Worm (Caenorhabditis elegans) whole organism, L2 larva: ENCODE results near the gene figl-1.

Experiments used
- C34F6.9 ChIP-seq: fragments of 150-350 bp; optimal IDR thresholded peaks from 2 replicates; lab custom pipeline; 2014; ENCODE audit warnings: missing biosample characterization, missing genetic modification characterization
- R02D3.7 ChIP-seq: fragments of 150-350 bp; optimal IDR thresholded peaks from 2 replicates; lab custom pipeline; 2014; ENCODE audit warnings: missing biosample characterization, missing genetic modification characterization
- Y55F3AM.14 ChIP-seq: fragments of 200-800 bp; sonication (Bioruptor generic); optimal IDR thresholded peaks from 2 replicates; lab custom pipeline; 2018; ENCODE audit warnings: mild to moderate bottlenecking, missing genetic modification characterization, missing compliant biosample characterization
- aly-2 ChIP-seq: fragments of 150-350 bp; optimal IDR thresholded peaks from 2 replicates; lab custom pipeline; 2014; ENCODE audit warnings: missing biosample characterization, missing genetic modification characterization
- ama-1 ChIP-seq: fragments of 150-350 bp; optimal IDR thresholded peaks from 2 replicates; lab custom pipeline; 2018; ENCODE audit warnings: inconsistent platforms
- blmp-1 ChIP-seq: sonication (generic microtip); optimal IDR thresholded peaks from 2 replicates; lab custom pipeline; 2017; ENCODE audit warnings: missing genetic modification characterization, mild to moderate bottlenecking, missing compliant biosample characterization, antibody characterized with exemption, moderate library complexity; ENCODE audit not compliant: insufficient read depth
- ceh-16 ChIP-seq: fragments of 150-350 bp; optimal IDR thresholded peaks from 2 replicates; lab custom pipeline; 2014; ENCODE audit warnings: missing biosample characterization, missing genetic modification characterization
- ceh-82 ChIP-seq: fragments of 150-350 bp; optimal IDR thresholded peaks from 2 replicates; lab custom pipeline; 2014; ENCODE audit warnings: missing biosample characterization, missing genetic modification characterization
- dmd-4 ChIP-seq: sonication (generic microtip); optimal IDR thresholded peaks from 2 replicates; lab custom pipeline; 2017; ENCODE audit warnings: missing biosample characterization, missing genetic modification characterization
- elt-1 ChIP-seq: fragments of 150-350 bp; optimal IDR thresholded peaks from 2 replicates; lab custom pipeline; 2014; ENCODE audit warnings: missing biosample characterization, missing genetic modification characterization
- elt-3 ChIP-seq: sonication (generic microtip); optimal IDR thresholded peaks from 2 replicates; lab custom pipeline; 2017; ENCODE audit warnings: missing biosample characterization, missing genetic modification characterization
- fos-1 ChIP-seq: fragments of 150-350 bp; optimal IDR thresholded peaks from 2 replicates; lab custom pipeline; 2014; ENCODE audit warnings: missing biosample characterization, missing genetic modification characterization
- gmeb-1 ChIP-seq: fragments of 150-350 bp; optimal IDR thresholded peaks from 2 replicates; lab custom pipeline; 2014; ENCODE audit warnings: missing biosample characterization, missing genetic modification characterization
- lin-13 ChIP-seq: fragments of 150-350 bp; optimal IDR thresholded peaks from 2 replicates; lab custom pipeline; 2014; ENCODE audit warnings: missing biosample characterization, missing genetic modification reagents, missing genetic modification characterization
- lin-39 ChIP-seq: fragments of 150-350 bp; optimal IDR thresholded peaks from 2 replicates; lab custom pipeline; 2014; ENCODE audit warnings: missing biosample characterization, missing genetic modification reagents, missing genetic modification characterization
- lsy-2 ChIP-seq, 2 experiments: fragments of 150-350 bp in 1 of 2; sonication (generic microtip) in 1 of 2; optimal IDR thresholded peaks; 2 replicates each; lab custom pipeline; 2014 to 2017; ENCODE audit warnings: missing biosample characterization in 2 of 2, missing genetic modification characterization in 2 of 2
- mab-5 ChIP-seq: fragments of 150-350 bp; optimal IDR thresholded peaks from 2 replicates; lab custom pipeline; 2014; ENCODE audit warnings: missing biosample characterization, missing genetic modification characterization
- mbf-1 ChIP-seq: sonication (generic microtip); optimal IDR thresholded peaks from 2 replicates; lab custom pipeline; 2017; ENCODE audit warnings: missing biosample characterization, missing genetic modification characterization
- mdl-1 ChIP-seq, 2 experiments: fragments of 150-350 bp in 1 of 2; sonication (generic microtip) in 1 of 2; optimal IDR thresholded peaks; 2 replicates each; lab custom pipeline; 2017; ENCODE audit warnings: missing biosample characterization in 2 of 2, missing genetic modification characterization in 2 of 2
- nhr-10 ChIP-seq: sonication (generic microtip); optimal IDR thresholded peaks from 2 replicates; lab custom pipeline; 2017; ENCODE audit warnings: missing biosample characterization, missing genetic modification characterization
- nhr-129 ChIP-seq: fragments of 150-350 bp; optimal IDR thresholded peaks from 2 replicates; lab custom pipeline; 2014; ENCODE audit warnings: missing biosample characterization, missing genetic modification characterization
- nhr-21 ChIP-seq: fragments of 150-350 bp; optimal IDR thresholded peaks from 2 replicates; lab custom pipeline; 2014; ENCODE audit warnings: missing biosample characterization, missing genetic modification characterization
- nhr-23 ChIP-seq: fragments of 150-350 bp; optimal IDR thresholded peaks from 2 replicates; lab custom pipeline; 2014; ENCODE audit warnings: missing biosample characterization, missing genetic modification reagents, missing genetic modification characterization
- nhr-25 ChIP-seq: fragments of 150-350 bp; sonication (generic microtip); optimal IDR thresholded peaks from 3 replicates; lab custom pipeline; 2014; ENCODE audit warnings: missing biosample characterization, missing genetic modification characterization
- nhr-6 ChIP-seq: fragments of 150-350 bp; optimal IDR thresholded peaks from 2 replicates; lab custom pipeline; 2014; ENCODE audit warnings: missing biosample characterization, missing genetic modification characterization
- nhr-77 ChIP-seq: fragments of 150-350 bp; optimal IDR thresholded peaks from 2 replicates; lab custom pipeline; 2014; ENCODE audit warnings: missing biosample characterization, missing genetic modification characterization
- peb-1 ChIP-seq: fragments of 150-350 bp; optimal IDR thresholded peaks from 2 replicates; lab custom pipeline; 2014; ENCODE audit warnings: missing biosample characterization, missing genetic modification characterization
- sem-4 ChIP-seq: fragments of 150-350 bp; optimal IDR thresholded peaks from 2 replicates; lab custom pipeline; 2014; ENCODE audit warnings: missing biosample characterization, missing genetic modification reagents, missing genetic modification characterization
- skn-1 ChIP-seq: sonication (generic microtip); optimal IDR thresholded peaks from 2 replicates; lab custom pipeline; 2017; ENCODE audit warnings: missing biosample characterization, missing genetic modification characterization
- sma-3 ChIP-seq: sonication (generic microtip); optimal IDR thresholded peaks from 2 replicates; lab custom pipeline; 2016; ENCODE audit warnings: missing genetic modification reagents, missing genetic modification characterization, missing compliant biosample characterization
- sma-9 ChIP-seq, 2 experiments: fragments of 150-350 bp in 1 of 2; sonication (generic microtip) in 1 of 2; optimal IDR thresholded peaks; 2 replicates each; lab custom pipeline; 2014 to 2016; ENCODE audit warnings: missing genetic modification characterization in 2 of 2, mild to moderate bottlenecking in 1 of 2, missing biosample characterization in 1 of 2, missing compliant biosample characterization in 1 of 2, missing genetic modification reagents in 1 of 2, moderate library complexity in 1 of 2
- snpc-4 ChIP-seq: fragments of 150-350 bp; optimal IDR thresholded peaks from 2 replicates; lab custom pipeline; 2014; ENCODE audit warnings: missing biosample characterization, missing genetic modification characterization
- unc-39 ChIP-seq: fragments of 150-350 bp; optimal IDR thresholded peaks from 2 replicates; lab custom pipeline; 2014; ENCODE audit warnings: missing biosample characterization, missing genetic modification characterization
- unc-55 ChIP-seq: fragments of 150-350 bp; sonication (generic microtip); optimal IDR thresholded peaks from 3 replicates; lab custom pipeline; 2014; ENCODE audit warnings: missing biosample characterization, missing genetic modification reagents, missing genetic modification characterization
- unc-62 ChIP-seq: fragments of 150-350 bp; optimal IDR thresholded peaks from 2 replicates; lab custom pipeline; 2014; ENCODE audit warnings: missing biosample characterization, missing genetic modification reagents, missing genetic modification characterization
- ztf-11 ChIP-seq: sonication (generic microtip); optimal IDR thresholded peaks from 2 replicates; lab custom pipeline; 2017; ENCODE audit warnings: missing biosample characterization, missing genetic modification characterization
- ztf-4 ChIP-seq: fragments of 150-350 bp; optimal IDR thresholded peaks from 2 replicates; lab custom pipeline; 2014; ENCODE audit warnings: missing biosample characterization, missing genetic modification characterization

Gene figl-1

DNA sequence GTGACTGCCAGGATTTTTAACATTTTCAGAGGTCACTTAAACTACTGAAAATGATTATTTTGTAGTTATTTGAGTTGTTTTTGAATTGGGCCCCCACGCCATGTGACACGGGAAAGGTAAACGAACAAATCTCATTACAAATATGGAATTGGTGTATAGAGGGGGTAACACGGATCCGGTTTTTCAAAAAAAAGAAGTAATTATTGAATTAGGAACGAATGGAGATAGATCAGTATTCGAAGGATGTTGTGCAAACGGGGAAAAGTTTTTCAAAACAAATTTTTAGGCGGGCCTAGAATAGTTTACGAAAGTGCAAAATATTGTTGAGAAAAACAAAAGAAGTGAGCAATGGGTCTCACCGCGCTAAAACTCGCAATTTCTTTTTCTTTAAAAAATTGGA, 20.6 kb upstream of the figl-1 start, which contains the start of gene F32D1.11:
Gene F32D1.11 (minus strand): TSS at position 101 of the 400 bp plus-strand sequence.
- TF ChIP-seq nhr-6 (tag; lab: Kevin White, UChicago) (no peak), aly-2 (tag; lab: Kevin White, UChicago) (no peak), ama-1 (no peak), nhr-10 (tag; lab: Kevin White, UChicago) (no peak), R02D3.7 (tag; lab: Kevin White, UChicago) (no peak), blmp-1 (tag; lab: Kevin White, UChicago) (no peak), C34F6.9 (tag; lab: Kevin White, UChicago) (no peak), unc-62 (GFP tag; lab: Kevin White, UChicago) (no peak), gmeb-1 (tag; lab: Kevin White, UChicago) (no peak), ceh-82 (no peak), lin-39 (tag; lab: Kevin White, UChicago) (no peak)

DNA sequence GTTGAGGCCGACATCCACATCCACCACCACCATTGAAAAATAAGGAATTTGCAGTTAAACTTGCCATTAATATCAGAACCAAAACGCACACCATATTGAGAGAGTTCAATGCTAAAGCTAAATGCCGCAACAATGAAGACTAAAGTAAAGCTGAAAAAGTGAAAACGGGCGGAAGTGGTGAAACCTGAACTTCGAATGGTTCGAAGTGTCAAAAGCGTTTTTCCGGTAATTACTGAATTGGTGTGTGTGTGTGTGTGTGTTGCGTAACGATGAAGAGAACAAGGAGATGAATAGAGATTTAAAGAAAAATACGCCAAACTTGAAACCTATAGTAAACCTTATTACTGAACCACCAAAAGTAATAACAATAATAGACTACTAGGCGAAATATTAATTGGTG, 18.7 kb upstream of the figl-1 start, which contains the start of gene grl-13:
Gene grl-13 (minus strand): TSS at position 101 of the 400 bp plus-strand sequence.
- no peak for TF ChIP-seq nhr-129 (tag; lab: Kevin White, UChicago)
- TF ChIP-seq blmp-1 (tag; lab: Kevin White, UChicago), result no peak
- no peak for TF ChIP-seq Y55F3AM.14 (GFP tag; lab: Kevin White, UChicago)
- TF ChIP-seq peb-1 (tag; lab: Kevin White, UChicago), result no peak
- TF ChIP-seq ztf-4, result no peak
- no peak for TF ChIP-seq sma-9 (GFP tag; optimal IDR thresholded peaks at IDR 0.05; lab: Kevin White, UChicago)
- no peak for TF ChIP-seq sma-9 (tag; optimal IDR thresholded peaks at IDR 0.05; lab: Kevin White, UChicago)
- TF ChIP-seq elt-1 (tag; lab: Kevin White, UChicago), result no peak
- TF ChIP-seq nhr-6 (tag; lab: Kevin White, UChicago), result no peak
- no peak for TF ChIP-seq mbf-1 (tag; lab: Kevin White, UChicago)
- no peak for TF ChIP-seq C34F6.9 (tag; lab: Kevin White, UChicago)
- TF ChIP-seq ama-1, result no peak
- no peak for TF ChIP-seq sem-4
- TF ChIP-seq fos-1 (tag; lab: Kevin White, UChicago), result no peak
- no peak for TF ChIP-seq unc-55 (GFP tag; lab: Kevin White, UChicago)
- no peak for TF ChIP-seq nhr-77 (tag; lab: Kevin White, UChicago)
- TF ChIP-seq nhr-21 (tag; lab: Kevin White, UChicago), result no peak

DNA sequence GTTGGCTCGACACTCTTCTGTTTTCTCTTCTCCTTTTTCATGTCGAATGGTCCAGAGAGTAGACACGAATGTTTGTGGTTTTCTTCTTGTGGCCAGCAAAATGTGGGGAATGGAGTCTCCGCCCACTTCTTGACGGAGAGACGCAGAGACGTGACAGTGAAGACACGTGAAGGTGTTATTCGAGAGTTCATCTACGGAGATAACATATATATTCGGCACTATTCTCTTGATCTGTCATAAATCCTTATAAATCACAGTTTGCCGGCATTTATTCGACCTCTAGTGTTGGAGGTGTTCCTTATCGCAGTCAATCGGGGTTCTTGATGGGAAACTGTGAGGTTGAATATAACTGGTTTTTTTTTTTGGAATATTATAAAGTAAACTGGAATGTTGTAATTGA, 15.7 kb upstream of the figl-1 start, which contains the start of gene F32D1.3:
Gene F32D1.3 (minus strand): TSS at position 65 of the 400 bp plus-strand sequence.
- TF ChIP-seq elt-1 (tag; lab: Kevin White, UChicago) (peak; percentile 10), skn-1 (no peak), mab-5 (tag; lab: Kevin White, UChicago) (no peak), ama-1 (no peak), nhr-25 (peak; percentile 31), sma-3 (no peak), gmeb-1 (tag; lab: Kevin White, UChicago) (no peak), aly-2 (tag; lab: Kevin White, UChicago) (no peak), ztf-4 (no peak), ceh-82 (no peak), snpc-4 (no peak), ceh-16 (tag; lab: Kevin White, UChicago) (peak; percentile 43), lin-39 (tag; lab: Kevin White, UChicago) (no peak), sma-9 (GFP tag; optimal IDR thresholded peaks at IDR 0.05; lab: Kevin White, UChicago) (peak; percentile 53), sma-9 (tag; optimal IDR thresholded peaks at IDR 0.05; lab: Kevin White, UChicago) (no peak), dmd-4 (tag; lab: Kevin White, UChicago) (no peak), lsy-2 (tag; optimal IDR thresholded peaks at IDR 0.05; lab: Kevin White, UChicago) (no peak), mdl-1 (tag; optimal IDR thresholded peaks at IDR 0.05; lab: Kevin White, UChicago) (peak in 1 of 2 experiments; percentile 31), elt-3 (tag; lab: Kevin White, UChicago) (no peak), nhr-77 (tag; lab: Kevin White, UChicago) (no peak), nhr-10 (tag; lab: Kevin White, UChicago) (no peak), unc-55 (GFP tag; lab: Kevin White, UChicago) (no peak), nhr-23 (tag; lab: Kevin White, UChicago) (no peak), nhr-21 (tag; lab: Kevin White, UChicago) (no peak), lin-13 (no peak), ztf-11 (no peak), unc-39 (tag; lab: Kevin White, UChicago) (no peak), Y55F3AM.14 (GFP tag; lab: Kevin White, UChicago) (no peak)
